Fruit fly (Drosophila melanogaster): ENCODE measurements around the gene CG14020.

DNA sequence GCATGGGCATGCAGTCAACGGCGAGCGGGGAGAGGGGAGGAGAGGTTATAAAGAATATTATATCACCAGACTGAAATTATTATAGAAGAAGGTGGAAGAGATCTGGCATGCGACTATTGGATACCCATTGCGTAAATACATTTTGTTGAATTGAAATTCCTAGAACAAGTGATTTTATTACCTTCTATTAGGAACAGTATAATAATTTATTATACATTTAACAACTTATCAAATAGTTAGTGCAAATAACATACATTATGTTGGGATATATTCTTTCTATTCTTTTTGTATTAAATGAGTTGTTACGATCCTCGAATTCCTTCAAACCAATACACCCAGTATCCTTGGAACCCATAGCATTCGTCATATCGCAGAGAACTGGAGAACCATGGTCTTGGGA, 39.3 kb upstream of the CG14020 start:
- no peak for TF ChIP-seq CG11617 (GFP tag; optimal IDR thresholded peaks at IDR 0.05)
- TF ChIP-seq bab1 (GFP tag; optimal IDR thresholded peaks at IDR 0.05) = no peak
- no peak for TF ChIP-seq tj (GFP tag; optimal IDR thresholded peaks at IDR 0.05)
- TF ChIP-seq CG7045 (GFP tag; optimal IDR thresholded peaks at IDR 0.05) = no peak
- TF ChIP-seq CG1620 (GFP tag; optimal IDR thresholded peaks at IDR 0.05) = no peak
- no peak for TF ChIP-seq CG7101 (tag; optimal IDR thresholded peaks at IDR 0.05)
- TF ChIP-seq cnc (optimal IDR thresholded peaks at IDR 0.05) = no peak
- TF ChIP-seq CG5204 (GFP tag; optimal IDR thresholded peaks at IDR 0.05) = no peak
- no peak for TF ChIP-seq Hr96 (GFP tag; optimal IDR thresholded peaks at IDR 0.05)
- no peak for TF ChIP-seq Mnt (GFP tag; optimal IDR thresholded peaks at IDR 0.05)
- TF ChIP-seq kay (GFP tag; ENCODE audit: borderline replicate concordance) = no peak
- TF ChIP-seq CG33017 (tag; optimal IDR thresholded peaks at IDR 0.05) = no peak
- no peak for TF ChIP-seq pad (GFP tag; optimal IDR thresholded peaks at IDR 0.05)
- no peak for TF ChIP-seq cic (GFP tag; optimal IDR thresholded peaks at IDR 0.05)

All from whole organism, adult.